Fruit fly (Drosophila melanogaster) whole organism, adult: ENCODE data around the gene Bin1.
A peak's percentile ranks its signal among the peaks of the same experiment; 100 is the strongest.

Source experiments
- CG11617 ChIP-seq: fragments of 200-800 bp; sonication (Bioruptor generic); optimal IDR thresholded peaks from 2 replicates; lab custom pipeline; 2017; ENCODE audit warnings: mild to moderate bottlenecking, missing biosample characterization, missing genetic modification reagents, missing genetic modification characterization
- CG12768 ChIP-seq: fragments of 200-800 bp; sonication (Bioruptor generic); optimal IDR thresholded peaks from 2 replicates; lab custom pipeline; 2017; ENCODE audit warnings: missing biosample characterization, missing genetic modification characterization, mild to moderate bottlenecking, moderate library complexity, missing genetic modification reagents
- CG14711 ChIP-seq: fragments of 200-800 bp; sonication (Bioruptor generic); optimal IDR thresholded peaks from 2 replicates; lab custom pipeline; 2018; ENCODE audit warnings: missing biosample characterization, mild to moderate bottlenecking, missing genetic modification characterization, moderate library complexity
- CG1620 ChIP-seq: fragments of 200-800 bp; sonication (Bioruptor generic); optimal IDR thresholded peaks from 2 replicates; lab custom pipeline; 2016; ENCODE audit warnings: missing biosample characterization, missing genetic modification characterization
- CG33017 ChIP-seq: fragments of 200-800 bp; sonication (Bioruptor generic); optimal IDR thresholded peaks from 2 replicates; lab custom pipeline; 2018; ENCODE audit warnings: missing biosample characterization, mild to moderate bottlenecking, missing genetic modification characterization, moderate library complexity
- CG5204 ChIP-seq: fragments of 200-800 bp; sonication (Bioruptor generic); optimal IDR thresholded peaks from 2 replicates; lab custom pipeline; 2016; ENCODE audit warnings: missing biosample characterization, missing genetic modification characterization
- CG7045 ChIP-seq: fragments of 200-800 bp; sonication (Bioruptor generic); optimal IDR thresholded peaks from 2 replicates; lab custom pipeline; 2017; ENCODE audit warnings: missing biosample characterization, mild to moderate bottlenecking, missing genetic modification characterization
- CG7101 ChIP-seq: fragments of 200-800 bp; sonication (Bioruptor generic); optimal IDR thresholded peaks from 2 replicates; lab custom pipeline; 2018; ENCODE audit warnings: missing biosample characterization, mild to moderate bottlenecking, missing genetic modification characterization, moderate library complexity
- Clk ChIP-seq: fragments of 200-800 bp; sonication (Bioruptor generic); optimal IDR thresholded peaks from 2 replicates; lab custom pipeline; 2017; ENCODE audit warnings: missing biosample characterization, missing genetic modification characterization
- Crg-1 ChIP-seq: fragments of 200-800 bp; sonication (Bioruptor generic); optimal IDR thresholded peaks from 2 replicates; lab custom pipeline; 2016; ENCODE audit warnings: missing biosample characterization, missing genetic modification characterization
- Hr96 ChIP-seq: fragments of 200-800 bp; sonication (Bioruptor generic); optimal IDR thresholded peaks from 2 replicates; lab custom pipeline; 2016; ENCODE audit warnings: missing biosample characterization, missing genetic modification characterization
- Mnt ChIP-seq: fragments of 200-800 bp; sonication (Bioruptor generic); optimal IDR thresholded peaks from 2 replicates; lab custom pipeline; 2016; ENCODE audit warnings: missing biosample characterization, mild to moderate bottlenecking, missing genetic modification characterization
- bab1 ChIP-seq: fragments of 200-800 bp; sonication (Bioruptor generic); optimal IDR thresholded peaks from 3 replicates; lab custom pipeline; 2019; ENCODE audit warnings: missing biosample characterization, mild to moderate bottlenecking, missing genetic modification characterization, moderate library complexity
- cic ChIP-seq: fragments of 200-800 bp; sonication (Bioruptor generic); optimal IDR thresholded peaks from 2 replicates; lab custom pipeline; 2017; ENCODE audit warnings: missing biosample characterization, mild to moderate bottlenecking, missing genetic modification characterization, moderate library complexity
- cnc ChIP-seq, 2 experiments: fragments of >200 bp; optimal IDR thresholded peaks; 2 replicates each; lab custom pipeline; 2017
- kay ChIP-seq: fragments of 200-800 bp; sonication (Bioruptor generic); peaks from one replicate; lab custom pipeline; 2016; ENCODE audit warnings: missing biosample characterization, missing genetic modification characterization, borderline replicate concordance
- ovo ChIP-seq: fragments of 200-800 bp; sonication (Bioruptor generic); optimal IDR thresholded peaks from 2 replicates; lab custom pipeline; 2016; ENCODE audit warnings: missing biosample characterization, missing genetic modification characterization
- pad ChIP-seq: fragments of 200-800 bp; sonication (Bioruptor generic); optimal IDR thresholded peaks from 3 replicates; lab custom pipeline; 2017; ENCODE audit warnings: missing biosample characterization, missing genetic modification characterization, mild to moderate bottlenecking, moderate library complexity, missing genetic modification reagents
- tj ChIP-seq: fragments of 200-800 bp; sonication (Bioruptor generic); optimal IDR thresholded peaks from 3 replicates; lab custom pipeline; 2017; ENCODE audit warnings: missing biosample characterization, mild to moderate bottlenecking, missing genetic modification characterization, moderate library complexity
- toe ChIP-seq: fragments of 200-800 bp; sonication (Bioruptor generic); optimal IDR thresholded peaks from 2 replicates; lab custom pipeline; 2016; ENCODE audit warnings: missing biosample characterization, missing genetic modification characterization

The Bin1 gene

DNA sequence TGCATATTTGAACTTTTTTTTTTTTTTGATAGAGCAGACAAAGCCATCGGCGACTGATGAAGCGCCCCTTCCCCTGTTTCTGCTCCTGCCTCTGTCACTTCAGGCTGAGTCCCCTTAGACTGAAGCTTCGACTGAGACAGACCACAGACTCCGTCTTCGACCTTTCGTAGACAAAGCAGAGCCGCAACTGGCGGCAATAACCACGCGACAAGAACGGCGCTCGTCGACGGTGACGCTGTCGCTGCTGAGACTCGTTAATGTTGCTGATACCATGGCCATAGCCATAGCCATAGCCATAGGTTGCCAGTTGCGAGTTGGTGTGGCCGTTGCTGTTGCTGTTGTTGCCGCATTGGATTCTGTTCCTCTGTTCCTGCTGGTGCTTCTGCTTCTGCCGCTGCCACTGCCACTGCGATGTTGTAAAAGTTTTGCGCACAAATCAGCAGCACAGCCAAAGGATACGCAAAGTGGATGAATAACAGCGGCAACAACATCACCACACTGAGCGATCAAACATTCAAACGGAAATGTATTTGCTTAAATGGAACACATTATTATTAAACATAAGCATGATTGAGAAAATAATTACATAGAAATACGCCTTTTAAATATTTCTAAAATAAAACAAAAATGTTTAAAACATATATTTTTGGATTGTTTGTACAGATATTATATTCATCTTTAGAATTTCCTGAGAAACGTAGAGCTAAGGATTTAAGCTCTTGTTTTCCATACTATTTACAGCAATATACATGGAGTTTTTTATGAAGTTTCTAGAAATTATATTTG lies 34.1 kb upstream of the Bin1 start:
- TF ChIP-seq CG7045 (GFP tag; lab: Kevin White, UChicago): no peak

DNA sequence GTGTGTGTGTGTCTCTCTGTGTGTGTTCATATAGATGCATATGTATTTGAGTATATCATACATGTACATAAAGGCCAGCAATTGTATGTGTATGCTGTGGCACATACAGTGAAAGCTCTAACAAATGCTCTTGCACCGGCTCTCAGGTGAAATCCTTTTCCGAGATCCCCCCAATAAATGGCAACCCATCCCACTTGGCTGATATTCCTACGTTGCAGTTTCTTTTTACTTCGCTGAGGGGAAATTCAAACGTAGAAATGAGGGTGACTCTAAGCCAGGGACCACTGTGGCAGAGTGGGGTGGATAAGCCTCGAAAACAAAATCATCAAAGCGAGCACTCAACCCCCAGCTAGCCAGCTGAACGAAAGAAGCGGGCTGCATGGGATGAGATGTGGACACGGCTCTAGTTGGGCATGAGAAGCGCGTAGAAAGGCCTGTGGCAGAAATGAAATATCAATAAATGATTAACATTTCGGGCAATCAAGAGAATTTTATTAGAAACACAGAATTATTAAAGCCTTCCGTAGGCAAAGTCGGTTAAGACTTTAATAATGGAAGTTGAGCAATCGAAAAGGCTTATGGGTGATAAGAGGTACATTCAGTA lies 33.0 kb upstream of the Bin1 start:
- TF ChIP-seq CG1620 (GFP tag; lab: Kevin White, UChicago) (peak; percentile 65), CG12768 (GFP tag; lab: Kevin White, UChicago) (peak; percentile 98), Mnt (peak; percentile 82), Crg-1 (GFP tag; lab: Kevin White, UChicago) (peak; percentile 74), cic (GFP tag; lab: Kevin White, UChicago) (peak; percentile 78), CG7101 (tag; lab: Kevin White, UChicago) (peak; percentile 90), CG7045 (GFP tag; lab: Kevin White, UChicago) (peak; percentile 94), bab1 (GFP tag; lab: Kevin White, UChicago) (peak; percentile 38), kay (GFP tag; lab: Kevin White, UChicago) (peak; percentile 95), CG33017 (tag; lab: Kevin White, UChicago) (peak; percentile 96), CG14711 (tag; lab: Kevin White, UChicago) (peak; percentile 88), pad (GFP tag; lab: Kevin White, UChicago) (peak; percentile 73), cnc (optimal IDR thresholded peaks at IDR 0.05; lab: Kevin White, UChicago) (no peak), ovo (GFP tag; lab: Kevin White, UChicago) (no peak), toe (peak; percentile 95), Hr96 (GFP tag; lab: Kevin White, UChicago) (peak; percentile 92), Clk (GFP tag; lab: Kevin White, UChicago) (peak; percentile 96), tj (peak; percentile 44), CG5204 (GFP tag; lab: Kevin White, UChicago) (peak; percentile 94), CG11617 (GFP tag; lab: Kevin White, UChicago) (no peak)

DNA sequence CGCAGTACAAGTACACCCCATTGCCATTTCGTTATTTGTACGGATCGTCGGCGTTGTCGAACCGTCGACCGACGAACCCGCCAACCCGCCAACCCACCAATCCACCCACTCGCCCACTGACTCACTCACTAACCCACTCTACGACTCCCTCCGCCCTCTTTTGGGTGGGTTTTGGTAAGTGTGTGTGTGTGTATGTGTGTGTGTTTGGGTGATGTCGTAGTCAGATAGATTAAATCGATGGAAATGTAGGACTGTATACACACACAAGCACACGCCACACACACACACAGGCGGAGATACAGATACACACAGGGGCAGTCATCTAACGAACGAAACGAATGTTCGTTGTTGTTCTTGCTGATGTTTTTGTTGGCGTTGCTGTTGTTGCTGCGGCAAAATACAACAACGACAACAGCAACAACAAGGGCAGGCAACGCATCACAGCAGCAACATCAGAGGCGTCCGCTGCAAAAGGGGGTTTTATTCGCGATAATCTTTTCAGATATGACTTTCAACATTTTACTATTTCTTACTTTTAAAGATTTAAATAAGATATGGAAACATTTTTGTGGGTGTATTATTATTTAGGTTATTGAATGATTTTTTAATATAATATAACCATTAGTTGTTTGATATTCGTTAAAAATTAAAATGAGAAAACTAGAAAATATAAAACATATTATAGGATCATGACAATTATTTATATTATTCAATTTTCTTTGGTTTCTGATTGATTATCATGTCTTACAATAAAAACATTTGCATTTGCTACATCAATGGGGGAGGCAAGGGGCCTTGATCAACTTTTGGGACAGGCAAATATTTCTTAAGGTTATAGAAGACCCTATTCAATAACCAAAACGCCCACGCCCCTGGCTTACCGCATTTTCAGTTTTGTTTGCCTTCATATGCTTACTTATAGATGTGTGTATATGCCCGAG lies 32.3 kb upstream of the Bin1 start:
- TF ChIP-seq CG7101 (tag; lab: Kevin White, UChicago): peak; percentile 70
- peak; percentile 51 for TF ChIP-seq CG12768 (GFP tag; lab: Kevin White, UChicago)
- TF ChIP-seq toe: peak; percentile 17
- peak; percentile 88 for TF ChIP-seq CG7045 (GFP tag; lab: Kevin White, UChicago)
- no peak for TF ChIP-seq CG1620 (GFP tag; lab: Kevin White, UChicago)
- TF ChIP-seq CG14711 (tag; lab: Kevin White, UChicago): peak; percentile 37
- peak; percentile 75 for TF ChIP-seq CG33017 (tag; lab: Kevin White, UChicago)
- TF ChIP-seq CG11617 (GFP tag; lab: Kevin White, UChicago): peak; percentile 87
- TF ChIP-seq cnc (optimal IDR thresholded peaks at IDR 0.05; lab: Kevin White, UChicago): no peak
- peak; percentile 37 for TF ChIP-seq CG5204 (GFP tag; lab: Kevin White, UChicago)
- no peak for TF ChIP-seq Hr96 (GFP tag; lab: Kevin White, UChicago)
- TF ChIP-seq Mnt: no peak
- peak; percentile 66 for TF ChIP-seq tj
- peak; percentile 62 for TF ChIP-seq pad (GFP tag; lab: Kevin White, UChicago)

DNA sequence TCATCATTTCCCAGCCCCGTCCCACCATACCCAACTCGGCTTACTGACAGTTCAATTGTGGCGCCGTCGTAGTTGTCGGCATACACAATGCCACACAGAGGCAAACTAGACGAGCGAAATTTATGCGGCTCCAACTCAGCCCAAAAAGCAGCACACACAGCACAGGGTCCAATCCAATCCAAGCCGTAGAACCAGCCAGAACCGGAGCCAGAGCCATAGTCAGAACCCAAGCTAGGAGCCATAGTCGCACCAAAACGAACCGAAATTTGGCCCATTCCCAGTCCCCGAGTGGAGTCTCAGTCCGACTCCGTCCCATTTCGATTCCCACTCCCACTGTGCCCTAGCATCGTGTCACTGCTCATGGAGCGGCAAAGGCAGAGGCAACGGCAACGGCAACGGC lies 31.5 kb upstream of the Bin1 start:
- TF ChIP-seq Mnt: no peak
- TF ChIP-seq kay (GFP tag; lab: Kevin White, UChicago): no peak
- TF ChIP-seq CG14711 (tag; lab: Kevin White, UChicago): no peak
- TF ChIP-seq CG7045 (GFP tag; lab: Kevin White, UChicago): no peak
- TF ChIP-seq Hr96 (GFP tag; lab: Kevin White, UChicago): no peak
- no peak for TF ChIP-seq ovo (GFP tag; lab: Kevin White, UChicago)
- no peak for TF ChIP-seq CG11617 (GFP tag; lab: Kevin White, UChicago)
- TF ChIP-seq tj: no peak
- TF ChIP-seq CG33017 (tag; lab: Kevin White, UChicago): no peak
- TF ChIP-seq Clk (GFP tag; lab: Kevin White, UChicago): no peak
- no peak for TF ChIP-seq bab1 (GFP tag; lab: Kevin White, UChicago)
- no peak for TF ChIP-seq Crg-1 (GFP tag; lab: Kevin White, UChicago)
- TF ChIP-seq pad (GFP tag; lab: Kevin White, UChicago): no peak
- no peak for TF ChIP-seq cnc (optimal IDR thresholded peaks at IDR 0.05; lab: Kevin White, UChicago)
- no peak for TF ChIP-seq CG7101 (tag; lab: Kevin White, UChicago)
- TF ChIP-seq cic (GFP tag; lab: Kevin White, UChicago): no peak
- no peak for TF ChIP-seq toe
- TF ChIP-seq CG1620 (GFP tag; lab: Kevin White, UChicago): no peak
- no peak for TF ChIP-seq CG12768 (GFP tag; lab: Kevin White, UChicago)
- TF ChIP-seq CG5204 (GFP tag; lab: Kevin White, UChicago): no peak
